Worm (Caenorhabditis elegans) whole organism, L2 larva: Measurements from ENCODE around the gene F20C5.7.

Experiments used
- C34F6.9 ChIP-seq: fragments of 150-350 bp; optimal IDR thresholded peaks from 2 replicates; lab custom pipeline; 2014; ENCODE audit warnings: missing biosample characterization, missing genetic modification characterization
- F13H6.1 ChIP-seq: sonication (generic microtip); optimal IDR thresholded peaks from 2 replicates; lab custom pipeline; 2016; ENCODE audit warnings: missing genetic modification characterization, missing compliant biosample characterization
- Y55F3AM.14 ChIP-seq: fragments of 200-800 bp; sonication (Bioruptor generic); optimal IDR thresholded peaks from 2 replicates; lab custom pipeline; 2018; ENCODE audit warnings: mild to moderate bottlenecking, missing genetic modification characterization, missing compliant biosample characterization
- ZK546.5 ChIP-seq: sonication (generic microtip); optimal IDR thresholded peaks from 2 replicates; lab custom pipeline; 2017; ENCODE audit warnings: missing biosample characterization, missing genetic modification characterization
- alr-1 ChIP-seq: fragments of 150-350 bp; optimal IDR thresholded peaks from 2 replicates; lab custom pipeline; 2014; ENCODE audit warnings: missing biosample characterization, missing genetic modification characterization
- aly-2 ChIP-seq: fragments of 150-350 bp; optimal IDR thresholded peaks from 2 replicates; lab custom pipeline; 2014; ENCODE audit warnings: missing biosample characterization, missing genetic modification characterization
- ama-1 ChIP-seq: fragments of 150-350 bp; optimal IDR thresholded peaks from 2 replicates; lab custom pipeline; 2018; ENCODE audit warnings: inconsistent platforms
- blmp-1 ChIP-seq: sonication (generic microtip); optimal IDR thresholded peaks from 2 replicates; lab custom pipeline; 2017; ENCODE audit warnings: missing genetic modification characterization, mild to moderate bottlenecking, missing compliant biosample characterization, antibody characterized with exemption, moderate library complexity; ENCODE audit not compliant: insufficient read depth
- ceh-16 ChIP-seq: fragments of 150-350 bp; optimal IDR thresholded peaks from 2 replicates; lab custom pipeline; 2014; ENCODE audit warnings: missing biosample characterization, missing genetic modification characterization
- crh-2 ChIP-seq: sonication (generic microtip); optimal IDR thresholded peaks from 2 replicates; lab custom pipeline; 2017; ENCODE audit warnings: missing biosample characterization, missing genetic modification characterization
- dmd-4 ChIP-seq: sonication (generic microtip); optimal IDR thresholded peaks from 2 replicates; lab custom pipeline; 2017; ENCODE audit warnings: missing biosample characterization, missing genetic modification characterization
- egl-27 ChIP-seq: sonication (generic microtip); optimal IDR thresholded peaks from 3 replicates; lab custom pipeline; 2017; ENCODE audit warnings: missing biosample characterization, missing genetic modification reagents, missing genetic modification characterization
- elt-1 ChIP-seq: fragments of 150-350 bp; optimal IDR thresholded peaks from 2 replicates; lab custom pipeline; 2014; ENCODE audit warnings: missing biosample characterization, missing genetic modification characterization
- elt-3 ChIP-seq: sonication (generic microtip); optimal IDR thresholded peaks from 2 replicates; lab custom pipeline; 2017; ENCODE audit warnings: missing biosample characterization, missing genetic modification characterization
- gmeb-1 ChIP-seq: fragments of 150-350 bp; optimal IDR thresholded peaks from 2 replicates; lab custom pipeline; 2014; ENCODE audit warnings: missing biosample characterization, missing genetic modification characterization
- lin-13 ChIP-seq: fragments of 150-350 bp; optimal IDR thresholded peaks from 2 replicates; lab custom pipeline; 2014; ENCODE audit warnings: missing biosample characterization, missing genetic modification reagents, missing genetic modification characterization
- lsy-2 ChIP-seq, 2 experiments: fragments of 150-350 bp in 1 of 2; sonication (generic microtip) in 1 of 2; optimal IDR thresholded peaks; 2 replicates each; lab custom pipeline; 2014 to 2017; ENCODE audit warnings: missing biosample characterization in 2 of 2, missing genetic modification characterization in 2 of 2
- mab-5 ChIP-seq: fragments of 150-350 bp; optimal IDR thresholded peaks from 2 replicates; lab custom pipeline; 2014; ENCODE audit warnings: missing biosample characterization, missing genetic modification characterization
- mbf-1 ChIP-seq: sonication (generic microtip); optimal IDR thresholded peaks from 2 replicates; lab custom pipeline; 2017; ENCODE audit warnings: missing biosample characterization, missing genetic modification characterization
- nhr-10 ChIP-seq: sonication (generic microtip); optimal IDR thresholded peaks from 2 replicates; lab custom pipeline; 2017; ENCODE audit warnings: missing biosample characterization, missing genetic modification characterization
- nhr-11 ChIP-seq: fragments of 150-350 bp; optimal IDR thresholded peaks from 2 replicates; lab custom pipeline; 2014; ENCODE audit warnings: missing biosample characterization, missing genetic modification characterization
- nhr-12 ChIP-seq: fragments of 150-350 bp; optimal IDR thresholded peaks from 2 replicates; lab custom pipeline; 2014; ENCODE audit warnings: missing biosample characterization, missing genetic modification characterization
- nhr-129 ChIP-seq: fragments of 150-350 bp; optimal IDR thresholded peaks from 2 replicates; lab custom pipeline; 2014; ENCODE audit warnings: missing biosample characterization, missing genetic modification characterization
- nhr-21 ChIP-seq: fragments of 150-350 bp; optimal IDR thresholded peaks from 2 replicates; lab custom pipeline; 2014; ENCODE audit warnings: missing biosample characterization, missing genetic modification characterization
- nhr-23 ChIP-seq: fragments of 150-350 bp; optimal IDR thresholded peaks from 2 replicates; lab custom pipeline; 2014; ENCODE audit warnings: missing biosample characterization, missing genetic modification reagents, missing genetic modification characterization
- nhr-237 ChIP-seq: fragments of 150-350 bp; optimal IDR thresholded peaks from 2 replicates; lab custom pipeline; 2014; ENCODE audit warnings: missing biosample characterization, missing genetic modification characterization
- nhr-25 ChIP-seq: fragments of 150-350 bp; sonication (generic microtip); optimal IDR thresholded peaks from 3 replicates; lab custom pipeline; 2014; ENCODE audit warnings: missing biosample characterization, missing genetic modification characterization
- nhr-6 ChIP-seq: fragments of 150-350 bp; optimal IDR thresholded peaks from 2 replicates; lab custom pipeline; 2014; ENCODE audit warnings: missing biosample characterization, missing genetic modification characterization
- nhr-77 ChIP-seq: fragments of 150-350 bp; optimal IDR thresholded peaks from 2 replicates; lab custom pipeline; 2014; ENCODE audit warnings: missing biosample characterization, missing genetic modification characterization
- peb-1 ChIP-seq: fragments of 150-350 bp; optimal IDR thresholded peaks from 2 replicates; lab custom pipeline; 2014; ENCODE audit warnings: missing biosample characterization, missing genetic modification characterization
- sem-4 ChIP-seq: fragments of 150-350 bp; optimal IDR thresholded peaks from 2 replicates; lab custom pipeline; 2014; ENCODE audit warnings: missing biosample characterization, missing genetic modification reagents, missing genetic modification characterization
- sma-3 ChIP-seq: sonication (generic microtip); optimal IDR thresholded peaks from 2 replicates; lab custom pipeline; 2016; ENCODE audit warnings: missing genetic modification reagents, missing genetic modification characterization, missing compliant biosample characterization
- sma-9 ChIP-seq, 2 experiments: fragments of 150-350 bp in 1 of 2; sonication (generic microtip) in 1 of 2; optimal IDR thresholded peaks; 2 replicates each; lab custom pipeline; 2014 to 2016; ENCODE audit warnings: missing genetic modification characterization in 2 of 2, mild to moderate bottlenecking in 1 of 2, missing biosample characterization in 1 of 2, missing compliant biosample characterization in 1 of 2, missing genetic modification reagents in 1 of 2, moderate library complexity in 1 of 2
- snpc-4 ChIP-seq: fragments of 150-350 bp; optimal IDR thresholded peaks from 2 replicates; lab custom pipeline; 2014; ENCODE audit warnings: missing biosample characterization, missing genetic modification characterization
- unc-39 ChIP-seq: fragments of 150-350 bp; optimal IDR thresholded peaks from 2 replicates; lab custom pipeline; 2014; ENCODE audit warnings: missing biosample characterization, missing genetic modification characterization
- unc-55 ChIP-seq: fragments of 150-350 bp; sonication (generic microtip); optimal IDR thresholded peaks from 3 replicates; lab custom pipeline; 2014; ENCODE audit warnings: missing biosample characterization, missing genetic modification reagents, missing genetic modification characterization
- unc-62 ChIP-seq: fragments of 150-350 bp; optimal IDR thresholded peaks from 2 replicates; lab custom pipeline; 2014; ENCODE audit warnings: missing biosample characterization, missing genetic modification reagents, missing genetic modification characterization
- zag-1 ChIP-seq: fragments of 150-350 bp; optimal IDR thresholded peaks from 2 replicates; lab custom pipeline; 2014; ENCODE audit warnings: missing biosample characterization, missing genetic modification characterization
- ztf-1 ChIP-seq: fragments of 200-800 bp; sonication (Bioruptor generic); conservative IDR thresholded peaks from 2 replicates; pipeline ENCODE4 v1.3.6; 2022; ENCODE audit warnings: missing genetic modification characterization, missing compliant biosample characterization
- ztf-11 ChIP-seq: sonication (generic microtip); optimal IDR thresholded peaks from 2 replicates; lab custom pipeline; 2017; ENCODE audit warnings: missing biosample characterization, missing genetic modification characterization
- ztf-4 ChIP-seq: fragments of 150-350 bp; optimal IDR thresholded peaks from 2 replicates; lab custom pipeline; 2014; ENCODE audit warnings: missing biosample characterization, missing genetic modification characterization

Gene F20C5.7

DNA sequence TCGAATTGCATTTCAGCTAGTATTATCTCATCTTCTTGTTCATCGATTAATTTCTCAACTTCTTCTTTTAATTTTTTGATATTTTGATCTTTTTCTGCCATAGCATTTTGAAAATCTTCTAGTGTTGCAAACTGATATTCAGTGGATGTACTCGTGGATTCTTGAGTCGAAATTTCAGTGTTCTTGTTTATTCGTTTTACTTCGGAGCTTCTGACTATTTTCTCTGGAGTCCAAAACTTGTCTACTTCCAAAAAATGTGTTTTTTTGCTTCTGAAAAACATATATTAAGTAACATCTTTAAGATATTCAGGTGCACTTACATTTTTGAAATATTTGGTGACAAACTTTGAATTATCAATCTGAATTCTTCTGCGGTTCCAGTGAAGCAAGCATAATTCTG, 24.0 kb upstream of the F20C5.7 start, which contains the start of gene F20C5.5:
TSS of gene F20C5.5 (minus strand) at position 101 of the 400 bp plus-strand sequence.
- no peak for TF ChIP-seq unc-39 (tag; lab: Kevin White, UChicago)
- TF ChIP-seq ztf-4 (tag; lab: Kevin White, UChicago), result no peak
- TF ChIP-seq aly-2, result no peak
- TF ChIP-seq mbf-1, result no peak
- TF ChIP-seq unc-55 (GFP tag; lab: Kevin White, UChicago), result no peak
- TF ChIP-seq peb-1 (tag; lab: Kevin White, UChicago), result no peak
- TF ChIP-seq sma-3 (GFP tag; lab: Kevin White, UChicago), result no peak
- no peak for TF ChIP-seq nhr-6 (tag; lab: Kevin White, UChicago)
- no peak for TF ChIP-seq elt-3 (tag; lab: Kevin White, UChicago)
- TF ChIP-seq sem-4 (tag; lab: Kevin White, UChicago), result no peak
- no peak for TF ChIP-seq nhr-237 (tag; lab: Kevin White, UChicago)
- no peak for TF ChIP-seq snpc-4 (tag; lab: Kevin White, UChicago)
- no peak for TF ChIP-seq nhr-12 (tag; lab: Kevin White, UChicago)
- no peak for TF ChIP-seq F13H6.1 (tag; lab: Kevin White, UChicago)
- TF ChIP-seq nhr-25 (tag; lab: Kevin White, UChicago), result no peak
- TF ChIP-seq sma-9 (GFP tag; optimal IDR thresholded peaks at IDR 0.05; lab: Kevin White, UChicago), result no peak
- no peak for TF ChIP-seq sma-9 (tag; optimal IDR thresholded peaks at IDR 0.05; lab: Kevin White, UChicago)

DNA sequence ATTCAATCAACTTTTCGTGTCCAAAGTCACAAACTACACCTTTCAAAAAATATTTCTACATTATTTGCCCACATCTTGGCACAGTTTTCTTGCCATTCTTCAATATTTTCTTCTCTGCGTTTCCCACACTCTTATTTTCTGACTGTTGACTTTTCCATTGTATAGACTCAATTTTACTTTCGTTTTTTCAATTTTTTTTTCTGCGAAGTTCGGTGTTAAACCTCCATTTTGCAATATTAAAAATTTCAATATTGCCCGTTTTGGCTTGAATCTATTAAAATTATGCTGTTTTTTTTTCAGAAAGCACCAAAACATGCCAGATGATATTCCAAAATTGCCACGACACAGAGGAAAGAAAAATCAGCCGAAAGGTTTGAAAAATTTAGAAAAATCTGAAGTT, 19.1 kb upstream of the F20C5.7 start, which contains the start of gene cdc-50.B:
TSS of gene cdc-50.B (plus strand) at position 301 of the 400 bp plus-strand sequence.
- TF ChIP-seq aly-2 (no peak), nhr-21 (tag; lab: Kevin White, UChicago) (no peak), F13H6.1 (tag; lab: Kevin White, UChicago) (no peak), nhr-23 (no peak), lin-13 (GFP tag; lab: Kevin White, UChicago) (no peak), ZK546.5 (tag; lab: Kevin White, UChicago) (no peak), blmp-1 (tag; lab: Kevin White, UChicago) (no peak), elt-1 (tag; lab: Kevin White, UChicago) (no peak), sma-9 (GFP tag; optimal IDR thresholded peaks at IDR 0.05; lab: Kevin White, UChicago) (no peak), sma-9 (tag; optimal IDR thresholded peaks at IDR 0.05; lab: Kevin White, UChicago) (no peak), nhr-77 (tag; lab: Kevin White, UChicago) (no peak), nhr-11 (tag; lab: Kevin White, UChicago) (no peak), unc-55 (GFP tag; lab: Kevin White, UChicago) (no peak), zag-1 (tag; lab: Kevin White, UChicago) (no peak), elt-3 (tag; lab: Kevin White, UChicago) (no peak), ztf-4 (tag; lab: Kevin White, UChicago) (no peak), unc-39 (tag; lab: Kevin White, UChicago) (no peak)

DNA sequence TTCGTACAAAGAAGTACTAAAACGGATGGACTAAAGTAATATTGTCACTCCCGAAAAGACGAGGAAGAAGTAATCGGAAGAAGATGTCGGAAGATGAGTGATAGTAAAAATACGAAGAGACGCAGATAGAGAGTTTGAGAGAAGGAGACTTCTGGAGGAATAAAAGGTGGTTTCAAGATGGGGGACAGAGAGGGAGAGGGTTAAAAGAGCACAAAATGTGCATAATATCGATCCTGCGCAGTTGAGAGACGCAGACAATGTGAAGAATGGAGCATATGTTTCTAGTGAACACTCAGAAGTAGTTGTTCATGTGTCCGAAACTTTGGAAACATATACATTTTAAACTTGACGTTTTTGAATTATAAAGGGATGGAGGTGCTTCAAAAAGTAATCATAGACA, 17.0 kb upstream of the F20C5.7 start:
- TF ChIP-seq nhr-6 (tag; lab: Kevin White, UChicago) (peak; percentile 76), ztf-11 (no peak), elt-1 (tag; lab: Kevin White, UChicago) (no peak), egl-27 (tag; lab: Kevin White, UChicago) (no peak), ceh-16 (tag; lab: Kevin White, UChicago) (no peak), ama-1 (lab: Kevin White, UChicago) (no peak), dmd-4 (tag; lab: Kevin White, UChicago) (no peak), ztf-1 (GFP tag; lab: Robert Waterston, UW) (no peak), unc-55 (GFP tag; lab: Kevin White, UChicago) (peak; percentile 93), peb-1 (tag; lab: Kevin White, UChicago) (no peak), nhr-129 (tag; lab: Kevin White, UChicago) (peak; percentile 66), unc-39 (tag; lab: Kevin White, UChicago) (no peak), nhr-11 (tag; lab: Kevin White, UChicago) (no peak), nhr-12 (tag; lab: Kevin White, UChicago) (no peak), sma-9 (GFP tag; optimal IDR thresholded peaks at IDR 0.05; lab: Kevin White, UChicago) (peak; percentile 62), sma-9 (tag; optimal IDR thresholded peaks at IDR 0.05; lab: Kevin White, UChicago) (no peak), lin-13 (GFP tag; lab: Kevin White, UChicago) (peak; percentile 43), nhr-25 (tag; lab: Kevin White, UChicago) (no peak), nhr-10 (tag; lab: Kevin White, UChicago) (no peak), nhr-21 (tag; lab: Kevin White, UChicago) (no peak), F13H6.1 (tag; lab: Kevin White, UChicago) (peak; percentile 49), ztf-4 (tag; lab: Kevin White, UChicago) (no peak), nhr-237 (tag; lab: Kevin White, UChicago) (no peak), nhr-23 (no peak), C34F6.9 (peak; percentile 84), mbf-1 (no peak), gmeb-1 (no peak), sma-3 (GFP tag; lab: Kevin White, UChicago) (no peak), lsy-2 (tag; optimal IDR thresholded peaks at IDR 0.05; lab: Kevin White, UChicago) (peak; percentile 40 to 71), Y55F3AM.14 (GFP tag; lab: Kevin White, UChicago) (no peak), sem-4 (tag; lab: Kevin White, UChicago) (peak; percentile 50), alr-1 (no peak), unc-62 (GFP tag; lab: Kevin White, UChicago) (no peak), zag-1 (tag; lab: Kevin White, UChicago) (peak; percentile 49), mab-5 (peak; percentile 0), crh-2 (tag; lab: Kevin White, UChicago) (no peak)
